Worm (Caenorhabditis elegans) whole organism, L2 larva: ENCODE data around the gene hot-2.

Source experiments
- C34F6.9 ChIP-seq: fragments of 150-350 bp; optimal IDR thresholded peaks from 2 replicates; lab custom pipeline; 2014; ENCODE audit warnings: missing biosample characterization, missing genetic modification characterization
- F13H6.1 ChIP-seq: sonication (generic microtip); optimal IDR thresholded peaks from 2 replicates; lab custom pipeline; 2016; ENCODE audit warnings: missing genetic modification characterization, missing compliant biosample characterization
- R02D3.7 ChIP-seq: fragments of 150-350 bp; optimal IDR thresholded peaks from 2 replicates; lab custom pipeline; 2014; ENCODE audit warnings: missing biosample characterization, missing genetic modification characterization
- Y55F3AM.14 ChIP-seq: fragments of 200-800 bp; sonication (Bioruptor generic); optimal IDR thresholded peaks from 2 replicates; lab custom pipeline; 2018; ENCODE audit warnings: mild to moderate bottlenecking, missing genetic modification characterization, missing compliant biosample characterization
- alr-1 ChIP-seq: fragments of 150-350 bp; optimal IDR thresholded peaks from 2 replicates; lab custom pipeline; 2014; ENCODE audit warnings: missing biosample characterization, missing genetic modification characterization
- aly-2 ChIP-seq: fragments of 150-350 bp; optimal IDR thresholded peaks from 2 replicates; lab custom pipeline; 2014; ENCODE audit warnings: missing biosample characterization, missing genetic modification characterization
- blmp-1 ChIP-seq: sonication (generic microtip); optimal IDR thresholded peaks from 2 replicates; lab custom pipeline; 2017; ENCODE audit warnings: missing genetic modification characterization, mild to moderate bottlenecking, missing compliant biosample characterization, antibody characterized with exemption, moderate library complexity; ENCODE audit not compliant: insufficient read depth
- ceh-82 ChIP-seq: fragments of 150-350 bp; optimal IDR thresholded peaks from 2 replicates; lab custom pipeline; 2014; ENCODE audit warnings: missing biosample characterization, missing genetic modification characterization
- dmd-4 ChIP-seq: sonication (generic microtip); optimal IDR thresholded peaks from 2 replicates; lab custom pipeline; 2017; ENCODE audit warnings: missing biosample characterization, missing genetic modification characterization
- egl-27 ChIP-seq: sonication (generic microtip); optimal IDR thresholded peaks from 3 replicates; lab custom pipeline; 2017; ENCODE audit warnings: missing biosample characterization, missing genetic modification reagents, missing genetic modification characterization
- elt-1 ChIP-seq: fragments of 150-350 bp; optimal IDR thresholded peaks from 2 replicates; lab custom pipeline; 2014; ENCODE audit warnings: missing biosample characterization, missing genetic modification characterization
- elt-3 ChIP-seq: sonication (generic microtip); optimal IDR thresholded peaks from 2 replicates; lab custom pipeline; 2017; ENCODE audit warnings: missing biosample characterization, missing genetic modification characterization
- fos-1 ChIP-seq: fragments of 150-350 bp; optimal IDR thresholded peaks from 2 replicates; lab custom pipeline; 2014; ENCODE audit warnings: missing biosample characterization, missing genetic modification characterization
- gmeb-1 ChIP-seq: fragments of 150-350 bp; optimal IDR thresholded peaks from 2 replicates; lab custom pipeline; 2014; ENCODE audit warnings: missing biosample characterization, missing genetic modification characterization
- lin-11 ChIP-seq: fragments of 150-350 bp; sonication (generic microtip); optimal IDR thresholded peaks from 2 replicates; lab custom pipeline; 2014; ENCODE audit warnings: missing biosample characterization, missing genetic modification characterization, inconsistent platforms, mixed read lengths
- lin-39 ChIP-seq: fragments of 150-350 bp; optimal IDR thresholded peaks from 2 replicates; lab custom pipeline; 2014; ENCODE audit warnings: missing biosample characterization, missing genetic modification reagents, missing genetic modification characterization
- lsy-2 ChIP-seq, 2 experiments: fragments of 150-350 bp in 1 of 2; sonication (generic microtip) in 1 of 2; optimal IDR thresholded peaks; 2 replicates each; lab custom pipeline; 2014 to 2017; ENCODE audit warnings: missing biosample characterization in 2 of 2, missing genetic modification characterization in 2 of 2
- mbf-1 ChIP-seq: sonication (generic microtip); optimal IDR thresholded peaks from 2 replicates; lab custom pipeline; 2017; ENCODE audit warnings: missing biosample characterization, missing genetic modification characterization
- mdl-1 ChIP-seq, 2 experiments: fragments of 150-350 bp in 1 of 2; sonication (generic microtip) in 1 of 2; optimal IDR thresholded peaks; 2 replicates each; lab custom pipeline; 2017; ENCODE audit warnings: missing biosample characterization in 2 of 2, missing genetic modification characterization in 2 of 2
- nhr-10 ChIP-seq: sonication (generic microtip); optimal IDR thresholded peaks from 2 replicates; lab custom pipeline; 2017; ENCODE audit warnings: missing biosample characterization, missing genetic modification characterization
- nhr-11 ChIP-seq: fragments of 150-350 bp; optimal IDR thresholded peaks from 2 replicates; lab custom pipeline; 2014; ENCODE audit warnings: missing biosample characterization, missing genetic modification characterization
- nhr-12 ChIP-seq: fragments of 150-350 bp; optimal IDR thresholded peaks from 2 replicates; lab custom pipeline; 2014; ENCODE audit warnings: missing biosample characterization, missing genetic modification characterization
- nhr-129 ChIP-seq: fragments of 150-350 bp; optimal IDR thresholded peaks from 2 replicates; lab custom pipeline; 2014; ENCODE audit warnings: missing biosample characterization, missing genetic modification characterization
- nhr-23 ChIP-seq: fragments of 150-350 bp; optimal IDR thresholded peaks from 2 replicates; lab custom pipeline; 2014; ENCODE audit warnings: missing biosample characterization, missing genetic modification reagents, missing genetic modification characterization
- nhr-237 ChIP-seq: fragments of 150-350 bp; optimal IDR thresholded peaks from 2 replicates; lab custom pipeline; 2014; ENCODE audit warnings: missing biosample characterization, missing genetic modification characterization
- nhr-25 ChIP-seq: fragments of 150-350 bp; sonication (generic microtip); optimal IDR thresholded peaks from 3 replicates; lab custom pipeline; 2014; ENCODE audit warnings: missing biosample characterization, missing genetic modification characterization
- nhr-6 ChIP-seq: fragments of 150-350 bp; optimal IDR thresholded peaks from 2 replicates; lab custom pipeline; 2014; ENCODE audit warnings: missing biosample characterization, missing genetic modification characterization
- nhr-77 ChIP-seq: fragments of 150-350 bp; optimal IDR thresholded peaks from 2 replicates; lab custom pipeline; 2014; ENCODE audit warnings: missing biosample characterization, missing genetic modification characterization
- sem-4 ChIP-seq: fragments of 150-350 bp; optimal IDR thresholded peaks from 2 replicates; lab custom pipeline; 2014; ENCODE audit warnings: missing biosample characterization, missing genetic modification reagents, missing genetic modification characterization
- skn-1 ChIP-seq: sonication (generic microtip); optimal IDR thresholded peaks from 2 replicates; lab custom pipeline; 2017; ENCODE audit warnings: missing biosample characterization, missing genetic modification characterization
- sma-3 ChIP-seq: sonication (generic microtip); optimal IDR thresholded peaks from 2 replicates; lab custom pipeline; 2016; ENCODE audit warnings: missing genetic modification reagents, missing genetic modification characterization, missing compliant biosample characterization
- sma-9 ChIP-seq, 2 experiments: fragments of 150-350 bp in 1 of 2; sonication (generic microtip) in 1 of 2; optimal IDR thresholded peaks; 2 replicates each; lab custom pipeline; 2014 to 2016; ENCODE audit warnings: missing genetic modification characterization in 2 of 2, mild to moderate bottlenecking in 1 of 2, missing biosample characterization in 1 of 2, missing compliant biosample characterization in 1 of 2, missing genetic modification reagents in 1 of 2, moderate library complexity in 1 of 2
- unc-39 ChIP-seq: fragments of 150-350 bp; optimal IDR thresholded peaks from 2 replicates; lab custom pipeline; 2014; ENCODE audit warnings: missing biosample characterization, missing genetic modification characterization
- unc-62 ChIP-seq: fragments of 150-350 bp; optimal IDR thresholded peaks from 2 replicates; lab custom pipeline; 2014; ENCODE audit warnings: missing biosample characterization, missing genetic modification reagents, missing genetic modification characterization
- zag-1 ChIP-seq: fragments of 150-350 bp; optimal IDR thresholded peaks from 2 replicates; lab custom pipeline; 2014; ENCODE audit warnings: missing biosample characterization, missing genetic modification characterization
- ztf-1 ChIP-seq: fragments of 200-800 bp; sonication (Bioruptor generic); conservative IDR thresholded peaks from 2 replicates; pipeline ENCODE4 v1.3.6; 2022; ENCODE audit warnings: missing genetic modification characterization, missing compliant biosample characterization
- ztf-11 ChIP-seq: sonication (generic microtip); optimal IDR thresholded peaks from 2 replicates; lab custom pipeline; 2017; ENCODE audit warnings: missing biosample characterization, missing genetic modification characterization
- ztf-4 ChIP-seq: fragments of 150-350 bp; optimal IDR thresholded peaks from 2 replicates; lab custom pipeline; 2014; ENCODE audit warnings: missing biosample characterization, missing genetic modification characterization

hot-2 gene

DNA sequence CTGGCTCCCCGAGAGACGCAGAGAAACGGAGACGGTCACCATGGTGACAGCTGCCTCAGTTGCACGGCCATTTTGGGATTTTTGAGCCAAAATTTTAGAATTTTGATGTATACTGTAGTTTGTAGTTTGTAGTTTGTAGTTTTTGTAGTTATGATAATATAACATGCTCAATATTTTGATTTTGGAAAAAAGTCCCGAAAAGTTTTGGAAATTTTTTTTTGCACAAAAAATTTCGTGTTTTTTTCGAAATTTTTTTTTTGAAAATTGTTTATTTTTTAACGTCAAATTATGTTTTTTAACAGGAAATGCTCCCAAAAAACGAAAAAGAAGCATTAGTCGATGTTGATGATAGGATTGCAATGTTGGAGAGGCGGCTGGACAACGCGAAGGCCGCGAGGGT is 47.3 kb upstream of the hot-2 start, which contains the start of gene dyf-17:
Gene dyf-17, plus strand, starts transcription at position 301 of the 400 bp plus-strand sequence.
- no peak for TF ChIP-seq ztf-1 (GFP tag; lab: Robert Waterston, UW)

DNA sequence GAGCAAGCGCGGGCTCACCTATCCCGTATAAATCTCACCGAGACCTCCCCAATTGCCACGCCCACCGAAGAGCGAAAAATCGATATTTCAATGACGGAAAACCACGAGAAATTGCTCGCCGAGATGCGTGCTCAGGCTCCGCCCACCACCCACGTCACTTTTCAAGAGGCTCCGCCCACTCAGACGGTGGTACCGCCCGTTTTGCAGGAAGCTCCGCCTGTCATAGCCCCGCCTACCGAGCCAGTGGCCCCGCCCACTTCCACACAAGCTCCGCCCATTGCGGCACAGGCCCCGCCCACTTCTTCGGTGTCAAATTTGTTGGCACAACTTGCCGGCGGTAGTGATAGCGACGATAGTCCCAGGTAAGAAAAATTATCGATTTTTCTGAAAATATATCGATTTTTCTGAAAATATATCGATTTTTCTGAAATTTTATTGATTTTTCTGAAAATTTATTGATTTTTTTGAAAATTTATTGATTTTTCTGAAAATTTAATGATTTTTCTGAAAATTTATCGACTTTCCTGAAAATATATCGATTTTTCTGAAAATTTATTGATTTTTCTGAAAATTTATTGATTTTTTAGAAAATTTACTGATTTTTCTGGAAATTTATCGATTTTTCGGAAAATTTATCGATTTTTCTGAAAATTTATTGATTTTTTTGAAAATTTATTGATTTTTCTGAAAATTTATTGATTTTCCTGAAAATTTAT is 44.9 kb upstream of the hot-2 start:
- TF ChIP-seq nhr-237 (tag; lab: Kevin White, UChicago) (no peak), nhr-25 (tag; lab: Kevin White, UChicago) (no peak), ztf-1 (GFP tag; lab: Robert Waterston, UW) (no peak), skn-1 (tag; lab: Kevin White, UChicago) (no peak), sma-9 (GFP tag; optimal IDR thresholded peaks at IDR 0.05; lab: Kevin White, UChicago) (no peak), sma-9 (tag; optimal IDR thresholded peaks at IDR 0.05; lab: Kevin White, UChicago) (no peak), zag-1 (no peak), Y55F3AM.14 (no peak), elt-1 (tag; lab: Kevin White, UChicago) (no peak), fos-1 (no peak), ztf-11 (tag; lab: Kevin White, UChicago) (no peak), sem-4 (tag; lab: Kevin White, UChicago) (no peak), mbf-1 (no peak), mdl-1 (tag; optimal IDR thresholded peaks at IDR 0.05; lab: Kevin White, UChicago) (no peak), egl-27 (no peak), nhr-23 (tag; lab: Kevin White, UChicago) (no peak), lsy-2 (tag; optimal IDR thresholded peaks at IDR 0.05; lab: Kevin White, UChicago) (no peak), R02D3.7 (no peak), nhr-6 (tag; lab: Kevin White, UChicago) (no peak), C34F6.9 (tag; lab: Kevin White, UChicago) (no peak)

DNA sequence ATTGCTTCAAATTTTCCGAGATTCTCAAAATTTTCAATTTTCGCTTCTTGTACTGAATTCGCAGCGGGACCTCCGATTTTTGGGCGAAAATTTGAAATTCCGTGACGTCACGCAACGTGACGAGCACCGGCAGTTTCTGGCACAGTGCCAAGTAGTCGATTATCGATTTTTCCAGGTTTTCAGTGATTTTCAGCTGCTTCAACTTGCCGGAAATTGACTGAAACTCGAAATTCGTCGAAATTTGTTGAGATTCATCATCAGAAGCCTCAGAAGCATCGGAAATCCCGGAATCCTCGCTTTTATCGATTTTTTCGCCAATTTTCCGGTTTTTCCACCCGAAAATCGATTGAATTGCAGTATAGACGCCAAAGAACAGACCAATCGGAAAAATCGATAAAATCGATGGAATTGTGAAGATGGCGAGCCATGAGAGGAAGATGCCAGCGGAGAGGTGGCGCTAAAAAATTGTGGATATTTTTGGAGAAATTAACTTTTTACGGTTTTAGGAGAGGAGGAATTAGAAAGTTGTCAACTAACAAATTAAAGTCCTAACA is 42.6 kb upstream of the hot-2 start:
- TF ChIP-seq lin-39 (tag; lab: Kevin White, UChicago) (no peak), gmeb-1 (tag; lab: Kevin White, UChicago) (no peak), fos-1 (no peak), nhr-6 (tag; lab: Kevin White, UChicago) (no peak), F13H6.1 (tag; lab: Kevin White, UChicago) (no peak), ztf-4 (tag; lab: Kevin White, UChicago) (no peak), elt-3 (tag; lab: Kevin White, UChicago) (no peak)

DNA sequence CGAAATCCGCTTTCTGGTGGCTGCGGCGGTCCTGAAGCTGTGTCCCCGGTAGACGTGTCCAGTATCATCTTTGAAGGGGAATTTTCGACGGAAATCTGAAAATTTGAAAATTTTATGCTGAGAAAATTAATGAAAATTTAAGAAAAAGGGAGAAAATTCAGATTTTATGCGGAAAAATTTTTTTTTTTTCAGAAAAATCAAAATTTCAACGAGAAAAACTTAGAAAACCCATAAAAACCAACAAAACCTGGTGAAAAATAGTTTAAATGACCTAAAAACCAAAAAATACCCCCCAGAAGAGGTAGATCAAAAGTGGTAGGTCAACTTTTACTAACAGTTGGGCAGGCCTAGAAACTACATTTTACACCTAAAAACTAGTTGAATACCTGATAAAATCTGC is 41.1 kb upstream of the hot-2 start, which contains the start of gene Y39B6A.10:
Gene Y39B6A.10, minus strand, starts transcription at position 101 of the 400 bp plus-strand sequence.
- TF ChIP-seq F13H6.1 (tag; lab: Kevin White, UChicago) (no peak), aly-2 (tag; lab: Kevin White, UChicago) (no peak), nhr-12 (no peak), skn-1 (tag; lab: Kevin White, UChicago) (no peak), unc-62 (no peak), mdl-1 (tag; optimal IDR thresholded peaks at IDR 0.05; lab: Kevin White, UChicago) (no peak), nhr-77 (no peak), lin-39 (tag; lab: Kevin White, UChicago) (no peak), nhr-23 (tag; lab: Kevin White, UChicago) (no peak), lin-11 (tag; lab: Kevin White, UChicago) (no peak), nhr-10 (tag; lab: Kevin White, UChicago) (no peak), unc-39 (tag; lab: Kevin White, UChicago) (no peak)
- TF ChIP-seq, all 48 proteins: peak for 0

DNA sequence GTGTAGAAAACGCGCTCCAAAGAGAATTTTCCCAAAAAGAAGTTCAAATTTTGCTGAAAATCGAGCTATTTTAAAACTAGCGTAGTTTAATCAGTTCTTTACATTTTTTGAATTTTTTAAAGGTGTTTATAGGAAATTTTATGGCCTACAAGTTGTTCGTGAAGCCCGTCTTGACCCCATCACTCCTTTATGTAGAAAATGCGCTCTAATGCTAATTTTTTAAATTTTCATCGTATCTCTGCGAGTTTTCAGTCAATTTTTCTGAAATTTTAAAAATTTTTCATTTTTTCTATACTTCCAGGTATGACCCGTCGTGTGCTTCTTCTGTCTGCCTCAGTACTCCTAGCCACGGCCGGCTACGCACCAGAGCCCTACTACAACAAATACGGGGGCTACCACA is 38.4 kb upstream of the hot-2 start, which contains the start of gene Y39B6A.9:
Gene Y39B6A.9, plus strand, starts transcription at position 301 of the 400 bp plus-strand sequence.
- TF ChIP-seq lin-39 (tag; lab: Kevin White, UChicago) (no peak), nhr-129 (tag; lab: Kevin White, UChicago) (no peak), dmd-4 (tag; lab: Kevin White, UChicago) (no peak), mdl-1 (tag; optimal IDR thresholded peaks at IDR 0.05; lab: Kevin White, UChicago) (no peak), nhr-25 (tag; lab: Kevin White, UChicago) (no peak), lsy-2 (tag; optimal IDR thresholded peaks at IDR 0.05; lab: Kevin White, UChicago) (no peak), sma-3 (no peak), ceh-82 (no peak), nhr-11 (tag; lab: Kevin White, UChicago) (no peak), zag-1 (no peak), C34F6.9 (tag; lab: Kevin White, UChicago) (no peak), fos-1 (no peak), alr-1 (tag; lab: Kevin White, UChicago) (no peak), nhr-10 (tag; lab: Kevin White, UChicago) (no peak), blmp-1 (tag; lab: Kevin White, UChicago) (no peak), elt-3 (tag; lab: Kevin White, UChicago) (no peak), sma-9 (GFP tag; optimal IDR thresholded peaks at IDR 0.05; lab: Kevin White, UChicago) (no peak), sma-9 (tag; optimal IDR thresholded peaks at IDR 0.05; lab: Kevin White, UChicago) (no peak), nhr-23 (tag; lab: Kevin White, UChicago) (no peak)
